Worm (Caenorhabditis elegans) whole organism, L4 larva: ENCODE results near the gene spp-8.

Experiments used
- F10B5.3 ChIP-seq: sonication (generic microtip); optimal IDR thresholded peaks from 2 replicates; lab custom pipeline; 2016; ENCODE audit warnings: mild to moderate bottlenecking, missing genetic modification characterization, missing compliant biosample characterization
- F37D6.2 ChIP-seq: sonication (generic microtip); optimal IDR thresholded peaks from 2 replicates; lab custom pipeline; 2016; ENCODE audit warnings: mild to moderate bottlenecking, missing genetic modification characterization, missing compliant biosample characterization
- F44E2.7 ChIP-seq: fragments of 200-800 bp; sonication (Bioruptor generic); IDR thresholded peaks from 2 replicates; pipeline ENCODE4 v2.1.2; 2022; ENCODE audit warnings: missing genetic modification characterization, missing compliant biosample characterization
- F49E8.2 ChIP-seq: sonication (generic microtip); optimal IDR thresholded peaks from 2 replicates; lab custom pipeline; 2016; ENCODE audit warnings: missing compliant biosample characterization, mild to moderate bottlenecking, missing genetic modification characterization, borderline replicate concordance
- T20F7.1 ChIP-seq: fragments of 200-800 bp; sonication (Bioruptor generic); optimal IDR thresholded peaks from 2 replicates; lab custom pipeline; 2018; ENCODE audit warnings: mild to moderate bottlenecking, missing genetic modification characterization, missing compliant biosample characterization
- Y48G9A.11 ChIP-seq: fragments of 200-800 bp; sonication (Bioruptor generic); IDR thresholded peaks from 2 replicates; pipeline ENCODE4 v1.3.6; 2022; ENCODE audit warnings: missing genetic modification reagents, missing genetic modification characterization, missing compliant biosample characterization
- aha-1 ChIP-seq: fragments of 150-350 bp; peaks from one replicate; lab custom pipeline; 2014; ENCODE audit warnings: missing biosample characterization, missing genetic modification characterization
- aly-2 ChIP-seq: sonication (generic microtip); optimal IDR thresholded peaks from 2 replicates; lab custom pipeline; 2018; ENCODE audit warnings: missing biosample characterization, missing genetic modification characterization
- ama-1 ChIP-seq: fragments of 150-350 bp; optimal IDR thresholded peaks from 2 replicates; lab custom pipeline; 2014; ENCODE audit warnings: inconsistent platforms, mixed read lengths
- attf-4 ChIP-seq: sonication (generic microtip); optimal IDR thresholded peaks from 3 replicates; lab custom pipeline; 2017; ENCODE audit warnings: missing biosample characterization, missing genetic modification characterization
- ceh-20 ChIP-seq: fragments of 200-800 bp; sonication (Bioruptor generic); IDR thresholded peaks from 2 replicates; pipeline ENCODE4 v1.3.6; 2022; ENCODE audit warnings: missing genetic modification reagents, missing genetic modification characterization, missing compliant biosample characterization
- ceh-44 ChIP-seq: fragments of 200-800 bp; sonication (Bioruptor generic); IDR thresholded peaks from 2 replicates; pipeline ENCODE4 v1.3.6; 2022; ENCODE audit warnings: missing genetic modification reagents, missing genetic modification characterization, missing compliant biosample characterization
- cey-2 ChIP-seq: sonication (generic microtip); optimal IDR thresholded peaks from 3 replicates; lab custom pipeline; 2017; ENCODE audit warnings: missing genetic modification characterization, mild to moderate bottlenecking, missing compliant biosample characterization, antibody characterized with exemption, borderline replicate concordance; ENCODE audit not compliant: insufficient read depth
- daf-16 ChIP-seq, 3 experiments: sonication (generic microtip); optimal IDR thresholded peaks; 2 replicates each; lab custom pipeline; 2016 to 2017; ENCODE audit warnings: missing genetic modification characterization in 3 of 3, missing genetic modification reagents in 3 of 3, mild to moderate bottlenecking in 2 of 3, missing compliant biosample characterization in 2 of 3, missing biosample characterization in 1 of 3, moderate library complexity in 1 of 3
- daf-19 ChIP-seq: fragments of 200-800 bp; sonication (Bioruptor generic); conservative IDR thresholded peaks from 2 replicates; pipeline ENCODE4 v1.3.6; 2022; ENCODE audit warnings: missing genetic modification characterization, missing compliant biosample characterization
- dmd-8 ChIP-seq: fragments of 200-800 bp; sonication (Bioruptor generic); IDR thresholded peaks from 2 replicates; pipeline ENCODE4 v1.3.6; 2022; ENCODE audit warnings: missing genetic modification characterization, missing compliant biosample characterization
- dpl-1 ChIP-seq: fragments of 150-350 bp; optimal IDR thresholded peaks from 2 replicates; lab custom pipeline; 2014; ENCODE audit warnings: missing biosample characterization, missing genetic modification reagents, missing genetic modification characterization
- duxl-1 ChIP-seq: sonication (generic microtip); optimal IDR thresholded peaks from 2 replicates; lab custom pipeline; 2016; ENCODE audit warnings: mild to moderate bottlenecking, missing genetic modification characterization, moderate library complexity, missing compliant biosample characterization; ENCODE audit not compliant: poor library complexity
- dve-1 ChIP-seq: sonication (generic microtip); optimal IDR thresholded peaks from 2 replicates; lab custom pipeline; 2017; ENCODE audit warnings: antibody characterized with exemption, mild to moderate bottlenecking, missing genetic modification characterization, missing compliant biosample characterization; ENCODE audit not compliant: insufficient read depth
- hif-1 ChIP-seq, 2 experiments: sonication (generic microtip); optimal IDR thresholded peaks; 2 replicates each; lab custom pipeline; 2016 to 2017; ENCODE audit warnings: missing compliant biosample characterization in 2 of 2, missing genetic modification characterization in 2 of 2, missing genetic modification reagents in 2 of 2, missing genotype in 2 of 2, mild to moderate bottlenecking in 1 of 2
- hlh-11 ChIP-seq: fragments of 200-800 bp; sonication (Bioruptor generic); optimal IDR thresholded peaks from 2 replicates; lab custom pipeline; 2018; ENCODE audit warnings: mild to moderate bottlenecking, missing genetic modification characterization, missing compliant biosample characterization
- hlh-30 ChIP-seq: sonication (generic microtip); optimal IDR thresholded peaks from 2 replicates; lab custom pipeline; 2017; ENCODE audit warnings: antibody characterized with exemption, mild to moderate bottlenecking, missing genetic modification characterization, missing compliant biosample characterization; ENCODE audit not compliant: insufficient read depth
- lin-13 ChIP-seq: fragments of 150-350 bp; optimal IDR thresholded peaks from 2 replicates; lab custom pipeline; 2014; ENCODE audit warnings: missing biosample characterization, missing genetic modification reagents, missing genetic modification characterization
- lin-29 ChIP-seq: fragments of 200-800 bp; sonication (Bioruptor generic); IDR thresholded peaks from 2 replicates; pipeline ENCODE4 v1.3.6; 2022; ENCODE audit warnings: missing genetic modification reagents, missing genetic modification characterization, missing compliant biosample characterization
- mdl-1 ChIP-seq, 2 experiments: fragments of 150-350 bp in 1 of 2; sonication (generic microtip) in 1 of 2; optimal IDR thresholded peaks; 2 replicates each; lab custom pipeline; 2014 to 2017; ENCODE audit warnings: missing biosample characterization in 2 of 2, missing genetic modification characterization in 2 of 2
- mep-1 ChIP-seq: fragments of 150-350 bp; sonication (generic microtip); optimal IDR thresholded peaks from 3 replicates; lab custom pipeline; 2014; ENCODE audit warnings: missing biosample characterization, missing genetic modification characterization
- mes-2 ChIP-seq: sonication (generic microtip); optimal IDR thresholded peaks from 2 replicates; lab custom pipeline; 2016; ENCODE audit warnings: missing genotype, mild to moderate bottlenecking, missing genetic modification characterization, missing compliant biosample characterization; ENCODE audit not compliant: poor library complexity, severe bottlenecking
- mxl-2 ChIP-seq: fragments of 200-800 bp; sonication (Bioruptor generic); conservative IDR thresholded peaks from 2 replicates; pipeline ENCODE4 v1.3.6; 2022; ENCODE audit warnings: missing genetic modification reagents, missing genetic modification characterization, missing compliant biosample characterization
- nhr-10 ChIP-seq: fragments of 150-350 bp; optimal IDR thresholded peaks from 2 replicates; lab custom pipeline; 2014; ENCODE audit warnings: missing biosample characterization, missing genetic modification characterization
- nhr-102 ChIP-seq: sonication (generic microtip); optimal IDR thresholded peaks from 2 replicates; lab custom pipeline; 2016; ENCODE audit warnings: mild to moderate bottlenecking, missing genetic modification characterization, moderate library complexity, missing compliant biosample characterization
- nhr-237 ChIP-seq: sonication (generic microtip); optimal IDR thresholded peaks from 2 replicates; lab custom pipeline; 2017; ENCODE audit warnings: missing biosample characterization, missing genetic modification characterization
- nhr-41 ChIP-seq: fragments of 200-800 bp; sonication (Bioruptor generic); IDR thresholded peaks from 2 replicates; pipeline ENCODE4 v1.3.6; 2022; ENCODE audit warnings: missing genetic modification reagents, missing genetic modification characterization, missing compliant biosample characterization
- nhr-42 ChIP-seq: fragments of 200-800 bp; sonication (Bioruptor generic); IDR thresholded peaks from 2 replicates; pipeline ENCODE4 v1.3.6; 2022; ENCODE audit warnings: missing genetic modification characterization, missing compliant biosample characterization
- nhr-48 ChIP-seq: sonication (generic microtip); optimal IDR thresholded peaks from 2 replicates; lab custom pipeline; 2016; ENCODE audit warnings: mild to moderate bottlenecking, missing genetic modification characterization, missing compliant biosample characterization
- nhr-76 ChIP-seq: fragments of 150-350 bp; optimal IDR thresholded peaks from 2 replicates; lab custom pipeline; 2014; ENCODE audit warnings: missing biosample characterization, missing genetic modification characterization
- nhr-77 ChIP-seq: fragments of 150-350 bp; optimal IDR thresholded peaks from 2 replicates; lab custom pipeline; 2014; ENCODE audit warnings: missing biosample characterization, missing genetic modification characterization
- pha-4 ChIP-seq, 2 experiments: fragments of 150-350 bp in 1 of 2; fragments of 200-800 bp in 1 of 2; sonication (Bioruptor generic) in 1 of 2; IDR thresholded peaks in 1 of 2; optimal IDR thresholded peaks in 1 of 2; 2 replicates each; pipeline versions ENCODE4 v1.3.6 to Lab custom; 2014 to 2022; ENCODE audit warnings: missing genetic modification characterization in 2 of 2, missing genetic modification reagents in 2 of 2, missing biosample characterization in 1 of 2, missing compliant biosample characterization in 1 of 2
- php-3 ChIP-seq: fragments of 200-800 bp; sonication (Bioruptor generic); IDR thresholded peaks from 2 replicates; pipeline ENCODE4 v1.3.6; 2022; ENCODE audit warnings: missing genetic modification reagents, missing genetic modification characterization, missing compliant biosample characterization
- pqm-1 ChIP-seq: sonication (generic microtip); optimal IDR thresholded peaks from 2 replicates; lab custom pipeline; 2017; ENCODE audit warnings: missing biosample characterization, missing genetic modification characterization
- spr-1 ChIP-seq: sonication (generic microtip); optimal IDR thresholded peaks from 2 replicates; lab custom pipeline; 2016; ENCODE audit warnings: mild to moderate bottlenecking, missing genetic modification characterization, missing compliant biosample characterization
- spr-3 ChIP-seq: fragments of 200-800 bp; sonication (Bioruptor generic); optimal IDR thresholded peaks from 2 replicates; lab custom pipeline; 2018; ENCODE audit warnings: mild to moderate bottlenecking, missing genetic modification characterization, missing compliant biosample characterization
- tag-97 ChIP-seq: fragments of 200-800 bp; sonication (Bioruptor generic); IDR thresholded peaks from 2 replicates; pipeline ENCODE4 v1.3.6; 2022; ENCODE audit warnings: missing genetic modification characterization, missing compliant biosample characterization
- unc-62 ChIP-seq, 3 experiments: fragments of 150-350 bp in 1 of 3; sonication (generic microtip); optimal IDR thresholded peaks in 2 of 3; peaks in 1 of 3; 1 replicate in 1 of 3; 2 replicates in 2 of 3; lab custom pipeline; 2014 to 2017; ENCODE audit warnings: missing biosample characterization in 3 of 3, missing genetic modification characterization in 3 of 3, missing genetic modification reagents in 3 of 3, missing genotype in 1 of 3
- zfp-3 ChIP-seq: fragments of 200-800 bp; sonication (Bioruptor generic); conservative IDR thresholded peaks from 2 replicates; pipeline ENCODE4 v1.3.6; 2022; ENCODE audit warnings: missing genetic modification reagents, missing genetic modification characterization, missing compliant biosample characterization
- ztf-11 ChIP-seq: fragments of 150-350 bp; optimal IDR thresholded peaks from 2 replicates; lab custom pipeline; 2014; ENCODE audit warnings: missing biosample characterization, missing genetic modification characterization

Gene spp-8

ce11 chrIV:8530042-8531027 lies 48.9 kb downstream of the spp-8 start (continued):
- peak; percentile 98 for TF ChIP-seq aha-1
- peak; percentile 66; the same call in 1 of the 2 replicates for TF ChIP-seq pha-4 (GFP tag; IDR thresholded peaks at IDR 0.05; lab: Robert Waterston, UW)
- TF ChIP-seq pha-4 (tag; optimal IDR thresholded peaks at IDR 0.05; lab: Kevin White, UChicago): no peak
- TF ChIP-seq ceh-20: peak; percentile 87
- TF ChIP-seq hif-1 (tag; optimal IDR thresholded peaks at IDR 0.05; lab: Kevin White, UChicago): peak in 1 of 2 experiments; percentile 61
- no peak for TF ChIP-seq ztf-11 (tag; lab: Kevin White, UChicago)
- TF ChIP-seq mxl-2 (GFP tag; lab: Robert Waterston, UW): no peak
- TF ChIP-seq php-3: peak; percentile 97
- TF ChIP-seq F10B5.3 (tag; lab: Kevin White, UChicago): no peak
- 0 out of 2 replicates have a peak, but pooled peaks have one; percentile 35 for TF ChIP-seq nhr-41 (GFP tag; lab: Robert Waterston, UW)
- TF ChIP-seq hlh-30: peak; percentile 92
- TF ChIP-seq nhr-76: peak; percentile 61
- peak; percentile 61; the same call in 1 of the 2 replicates for TF ChIP-seq zfp-3 (GFP tag; lab: Robert Waterston, UW)
- TF ChIP-seq dpl-1 (GFP tag; lab: Kevin White, UChicago): peak; percentile 14
- TF ChIP-seq nhr-48 (tag; lab: Kevin White, UChicago): peak; percentile 93
- TF ChIP-seq ama-1 (lab: Kevin White, UChicago): peak; percentile 0
- TF ChIP-seq F37D6.2 (tag; lab: Kevin White, UChicago): no peak

- TF ChIP-seq pqm-1 (tag; lab: Kevin White, UChicago) (peak; percentile 68), nhr-237 (tag; lab: Kevin White, UChicago) (no peak), duxl-1 (no peak), spr-1 (tag; lab: Kevin White, UChicago) (no peak), hlh-30 (peak; percentile 28), lin-13 (no peak), Y48G9A.11 (GFP tag; lab: Robert Waterston, UW) (no peak), unc-62 (GFP tag; optimal IDR thresholded peaks at IDR 0.05 in 1 of 2; lab: Kevin White, UChicago) (peak in 1 of 2 experiments; percentile 96), unc-62 (tag; optimal IDR thresholded peaks at IDR 0.05; lab: Kevin White, UChicago) (no peak), mdl-1 (tag; optimal IDR thresholded peaks at IDR 0.05; lab: Kevin White, UChicago) (peak in 1 of 2 experiments; percentile 32), hlh-11 (tag; lab: Kevin White, UChicago) (peak; percentile 77), nhr-10 (tag; lab: Kevin White, UChicago) (peak; percentile 72), cey-2 (tag; lab: Kevin White, UChicago) (no peak), mes-2 (tag; lab: Kevin White, UChicago) (peak; percentile 22), dve-1 (tag; lab: Kevin White, UChicago) (peak; percentile 76), nhr-102 (tag; lab: Kevin White, UChicago) (peak; percentile 13), tag-97 (GFP tag; lab: Robert Waterston, UW) (no peak), ceh-44 (GFP tag; lab: Robert Waterston, UW) (no peak), F44E2.7 (GFP tag; lab: Robert Waterston, UW) (no peak), lin-29 (GFP tag; lab: Robert Waterston, UW) (no peak), F49E8.2 (tag; lab: Kevin White, UChicago) (no peak), daf-16 (GFP tag; optimal IDR thresholded peaks at IDR 0.05; lab: Kevin White, UChicago) (no peak), daf-16 (tag; optimal IDR thresholded peaks at IDR 0.05; lab: Kevin White, UChicago) (peak; percentile 63), nhr-42 (no peak), php-3 (no peak), T20F7.1 (GFP tag; lab: Kevin White, UChicago) (peak; percentile 1), nhr-77 (tag; lab: Kevin White, UChicago) (no peak), attf-4 (tag; lab: Kevin White, UChicago) (no peak), spr-3 (GFP tag; lab: Kevin White, UChicago) (no peak), mep-1 (tag; lab: Kevin White, UChicago) (peak; percentile 33), daf-19 (GFP tag; lab: Robert Waterston, UW) (no peak), dmd-8 (GFP tag; lab: Robert Waterston, UW) (no peak), aly-2 (no peak)
These were observed 50.6 kb downstream of the spp-8 start for ce11 chrIV:8532024-8532423.
